Worm (Caenorhabditis elegans) whole organism, late embryonic: Measurements from ENCODE around the gene F14F9.3.

Experiments used
- F13H6.1 ChIP-seq: sonication (generic microtip); optimal IDR thresholded peaks from 2 replicates; lab custom pipeline; 2016; ENCODE audit warnings: missing genetic modification characterization, missing compliant biosample characterization
- ceh-48 ChIP-seq: sonication (generic microtip); optimal IDR thresholded peaks from 2 replicates; lab custom pipeline; 2016; ENCODE audit warnings: missing genetic modification characterization, inconsistent platforms, missing compliant biosample characterization
- ets-4 ChIP-seq: sonication (generic microtip); optimal IDR thresholded peaks from 2 replicates; lab custom pipeline; 2016; ENCODE audit warnings: missing genetic modification characterization, missing compliant biosample characterization
- syd-9 ChIP-seq: sonication (generic microtip); optimal IDR thresholded peaks from 2 replicates; lab custom pipeline; 2016; ENCODE audit warnings: mild to moderate bottlenecking, missing genetic modification characterization, moderate library complexity, missing compliant biosample characterization

DNA sequence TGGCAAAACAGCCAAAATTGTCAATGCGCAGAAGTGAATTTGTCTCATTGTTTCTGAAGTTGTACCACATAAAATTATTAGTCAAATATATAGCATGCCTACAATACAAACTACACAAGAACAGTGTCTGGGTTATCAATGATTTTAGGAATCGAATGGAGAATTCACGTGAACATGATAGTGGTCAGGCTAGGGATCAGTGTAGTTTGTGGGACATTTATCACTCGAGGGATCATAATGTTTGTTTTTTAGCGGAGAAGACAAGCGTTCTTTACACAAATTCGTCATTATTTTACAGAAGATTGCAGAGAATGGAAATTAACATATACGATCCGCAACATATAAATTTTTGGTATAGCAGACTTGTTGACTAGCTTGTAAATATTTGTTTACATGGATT is 39.2 kb downstream of the F14F9.3 start, which contains the start of gene ugt-51:
- no peak for TF ChIP-seq ets-4 (tag; lab: Kevin White, UChicago)
- no peak for TF ChIP-seq ceh-48 (tag; lab: Kevin White, UChicago)
- no peak for TF ChIP-seq syd-9 (tag; lab: Kevin White, UChicago)
- TF ChIP-seq F13H6.1, result no peak
